Fruit fly (Drosophila melanogaster) whole organism, embryonic: ENCODE data around the gene CG6569.

ENCODE experiments used
- ATbp ChIP-seq: fragments of 200-800 bp; sonication (Bioruptor generic); optimal IDR thresholded peaks from 2 replicates; lab custom pipeline; 2017; ENCODE audit warnings: missing biosample characterization, mild to moderate bottlenecking, missing genetic modification characterization, missing genetic modification reagents
- Bteb2 ChIP-seq: fragments of 200-800 bp; sonication (Bioruptor generic); optimal IDR thresholded peaks from 2 replicates; lab custom pipeline; 2016; ENCODE audit warnings: missing biosample characterization, missing genetic modification characterization
- C15 ChIP-seq: fragments of 200-800 bp; sonication (Bioruptor generic); IDR thresholded peaks from 3 replicates; pipeline ENCODE4 v1.3.6; 2022; ENCODE audit warnings: missing biosample characterization, missing genetic modification characterization
- CG10366 ChIP-seq: fragments of 200-800 bp; sonication (Bioruptor generic); IDR thresholded peaks from 2 replicates; pipeline ENCODE4 v1.3.6; 2022; ENCODE audit warnings: missing biosample characterization, missing genetic modification characterization
- CG11504 ChIP-seq: fragments of 200-800 bp; sonication (Bioruptor generic); optimal IDR thresholded peaks from 3 replicates; lab custom pipeline; 2019; ENCODE audit warnings: missing biosample characterization, mild to moderate bottlenecking, missing genetic modification characterization, moderate library complexity
- CG12391 ChIP-seq: fragments of 200-800 bp; sonication (Bioruptor generic); optimal IDR thresholded peaks from 3 replicates; lab custom pipeline; 2018; ENCODE audit warnings: missing biosample characterization, mild to moderate bottlenecking, missing genetic modification characterization, moderate library complexity
- CG13424 ChIP-seq: fragments of 200-800 bp; sonication (Bioruptor generic); optimal IDR thresholded peaks from 2 replicates; lab custom pipeline; 2019; ENCODE audit warnings: missing biosample characterization, mild to moderate bottlenecking, missing genetic modification characterization, moderate library complexity
- CG14441 ChIP-seq: fragments of 200-800 bp; sonication (Bioruptor generic); IDR thresholded peaks from 2 replicates; pipeline ENCODE4 v1.3.6; 2022; ENCODE audit warnings: missing biosample characterization, missing genetic modification characterization
- CG18262 ChIP-seq: fragments of 200-800 bp; optimal IDR thresholded peaks from 3 replicates; lab custom pipeline; 2019; ENCODE audit warnings: missing biosample characterization, mild to moderate bottlenecking, missing genetic modification characterization, moderate library complexity
- CG32532 ChIP-seq: fragments of 200-800 bp; sonication (Bioruptor generic); IDR thresholded peaks from 2 replicates; pipeline ENCODE4 v1.3.6; 2022; ENCODE audit warnings: missing biosample characterization, missing genetic modification characterization
- CG6254 ChIP-seq: fragments of 200-800 bp; sonication (Bioruptor generic); optimal IDR thresholded peaks from 3 replicates; lab custom pipeline; 2017; ENCODE audit warnings: mild to moderate bottlenecking, missing biosample characterization, missing genetic modification reagents, missing genetic modification characterization
- CG6272 ChIP-seq: fragments of 200-800 bp; sonication (Bioruptor generic); IDR thresholded peaks from 2 replicates; pipeline ENCODE4 v1.3.6; 2022; ENCODE audit warnings: missing biosample characterization, missing genetic modification characterization
- CG6813 ChIP-seq: fragments of 200-800 bp; sonication (Bioruptor generic); optimal IDR thresholded peaks from 2 replicates; lab custom pipeline; 2017; ENCODE audit warnings: missing biosample characterization, missing genetic modification characterization, mild to moderate bottlenecking, moderate library complexity, missing genetic modification reagents
- CG7839 ChIP-seq: fragments of 200-800 bp; sonication (Bioruptor generic); optimal IDR thresholded peaks from 3 replicates; lab custom pipeline; 2018; ENCODE audit warnings: missing biosample characterization, mild to moderate bottlenecking, missing genetic modification characterization, moderate library complexity
- CG9609 ChIP-seq: fragments of 200-800 bp; sonication (Bioruptor generic); optimal IDR thresholded peaks from 3 replicates; lab custom pipeline; 2016; ENCODE audit warnings: missing biosample characterization, missing genetic modification characterization
- CG9932 ChIP-seq: fragments of 200-800 bp; sonication (Bioruptor generic); IDR thresholded peaks from 2 replicates; pipeline ENCODE4 v1.3.6; 2022; ENCODE audit warnings: missing biosample characterization, missing genetic modification characterization
- Deaf1 ChIP-seq: fragments of 200-800 bp; optimal IDR thresholded peaks from 3 replicates; lab custom pipeline; 2019; ENCODE audit warnings: missing biosample characterization, mild to moderate bottlenecking, missing genetic modification characterization, moderate library complexity
- Fer3 ChIP-seq: fragments of 200-800 bp; sonication (Bioruptor generic); optimal IDR thresholded peaks from 2 replicates; lab custom pipeline; 2018; ENCODE audit warnings: missing biosample characterization, mild to moderate bottlenecking, missing genetic modification characterization, moderate library complexity
- H2.0 ChIP-seq: fragments of 200-800 bp; sonication (Bioruptor generic); IDR thresholded peaks from 2 replicates; pipeline ENCODE4 v1.3.6; 2022; ENCODE audit warnings: missing biosample characterization, missing genetic modification characterization
- HLH4C ChIP-seq: fragments of 200-800 bp; sonication (Bioruptor generic); IDR thresholded peaks from 3 replicates; pipeline ENCODE4 v1.3.6; 2022; ENCODE audit warnings: missing biosample characterization, missing genetic modification characterization; ENCODE audit not compliant: partially characterized antibody
- Oli ChIP-seq: fragments of 200-800 bp; sonication (Bioruptor generic); optimal IDR thresholded peaks from 2 replicates; lab custom pipeline; 2018; ENCODE audit warnings: missing biosample characterization, mild to moderate bottlenecking, missing genetic modification characterization, moderate library complexity
- PHDP ChIP-seq: fragments of 200-800 bp; sonication (Bioruptor generic); optimal IDR thresholded peaks from 3 replicates; lab custom pipeline; 2018; ENCODE audit warnings: missing biosample characterization, mild to moderate bottlenecking, missing genetic modification characterization, moderate library complexity
- Pdp1 ChIP-seq, 2 experiments: fragments of 200-800 bp; sonication (Bioruptor generic); optimal IDR thresholded peaks; 3 replicates each; lab custom pipeline; 2016; ENCODE audit warnings: missing biosample characterization in 2 of 2, missing genetic modification characterization in 2 of 2, mild to moderate bottlenecking in 1 of 2, moderate library complexity in 1 of 2
- Rfx ChIP-seq: fragments of 200-800 bp; sonication (Bioruptor generic); IDR thresholded peaks from 2 replicates; pipeline ENCODE4 v1.3.6; 2022; ENCODE audit warnings: missing biosample characterization, missing genetic modification characterization
- Scr ChIP-seq: fragments of 200-800 bp; sonication (Bioruptor generic); IDR thresholded peaks from 2 replicates; pipeline ENCODE4 v1.3.6; 2022; ENCODE audit warnings: missing biosample characterization, missing genetic modification characterization; ENCODE audit not compliant: partially characterized antibody
- TFAM ChIP-seq: fragments of 200-800 bp; sonication (Bioruptor generic); optimal IDR thresholded peaks from 2 replicates; lab custom pipeline; 2017; ENCODE audit warnings: missing biosample characterization, missing genetic modification characterization, inconsistent platforms
- Xrp1 ChIP-seq: fragments of 200-800 bp; sonication (Bioruptor generic); IDR thresholded peaks from 2 replicates; pipeline ENCODE4 v1.3.6; 2022; ENCODE audit warnings: missing biosample characterization, missing genetic modification characterization
- ap ChIP-seq: fragments of 200-800 bp; sonication (Bioruptor generic); IDR thresholded peaks from 2 replicates; pipeline ENCODE4 v1.3.6; 2022; ENCODE audit warnings: missing biosample characterization, missing genetic modification characterization
- bowl ChIP-seq: fragments of 200-800 bp; sonication (Bioruptor generic); IDR thresholded peaks from 2 replicates; pipeline ENCODE4 v1.3.6; 2022; ENCODE audit warnings: missing biosample characterization, missing genetic modification characterization
- ci ChIP-seq: fragments of 200-800 bp; sonication (Bioruptor generic); IDR thresholded peaks from 3 replicates; pipeline ENCODE4 v1.3.6; 2022; ENCODE audit warnings: missing biosample characterization, missing genetic modification characterization
- dan ChIP-seq: fragments of 200-800 bp; sonication (Bioruptor generic); IDR thresholded peaks from 2 replicates; pipeline ENCODE4 v1.3.6; 2022; ENCODE audit warnings: missing biosample characterization, missing genetic modification characterization
- disco-r ChIP-seq: fragments of 200-800 bp; sonication (Bioruptor generic); optimal IDR thresholded peaks from 2 replicates; lab custom pipeline; 2016; ENCODE audit warnings: missing biosample characterization, missing genetic modification characterization
- dmrt99B ChIP-seq: fragments of 200-800 bp; sonication (Bioruptor generic); optimal IDR thresholded peaks from 2 replicates; lab custom pipeline; 2018; ENCODE audit warnings: missing biosample characterization, mild to moderate bottlenecking, missing genetic modification characterization, moderate library complexity
- ems ChIP-seq: fragments of 200-800 bp; sonication (Bioruptor generic); optimal IDR thresholded peaks from 3 replicates; lab custom pipeline; 2016; ENCODE audit warnings: missing biosample characterization, missing genetic modification characterization
- exex ChIP-seq: fragments of 200-800 bp; sonication (Bioruptor generic); optimal IDR thresholded peaks from 4 replicates; lab custom pipeline; 2018; ENCODE audit warnings: missing biosample characterization, mild to moderate bottlenecking, missing genetic modification characterization, moderate library complexity
- gem ChIP-seq: fragments of 200-800 bp; sonication (Bioruptor generic); optimal IDR thresholded peaks from 2 replicates; lab custom pipeline; 2019; ENCODE audit warnings: missing biosample characterization, mild to moderate bottlenecking, missing genetic modification characterization, moderate library complexity
- grau ChIP-seq: fragments of 200-800 bp; optimal IDR thresholded peaks from 3 replicates; lab custom pipeline; 2019; ENCODE audit warnings: missing biosample characterization, mild to moderate bottlenecking, missing genetic modification characterization, moderate library complexity
- h ChIP-seq: fragments of >200 bp; optimal IDR thresholded peaks from 2 replicates; lab custom pipeline; 2017
- hb ChIP-seq: fragments of 200-800 bp; sonication (Bioruptor generic); IDR thresholded peaks from 3 replicates; pipeline ENCODE4 v1.3.6; 2022; ENCODE audit warnings: missing biosample characterization, missing genetic modification characterization; ENCODE audit not compliant: partially characterized antibody
- hkb ChIP-seq, 2 experiments: fragments of 200-800 bp in 1 of 2; fragments of >200 bp in 1 of 2; sonication (Bioruptor generic) in 1 of 2; IDR thresholded peaks in 1 of 2; optimal IDR thresholded peaks in 1 of 2; 2 replicates each; pipeline versions ENCODE4 v1.3.6 to Lab custom; 2017 to 2022; ENCODE audit warnings: missing biosample characterization in 1 of 2, missing genetic modification characterization in 1 of 2
- lmd ChIP-seq: fragments of 200-800 bp; sonication (Bioruptor generic); IDR thresholded peaks from 2 replicates; pipeline ENCODE4 v1.3.6; 2022; ENCODE audit warnings: missing biosample characterization, missing genetic modification characterization
- org-1 ChIP-seq: fragments of 200-800 bp; sonication (Bioruptor generic); optimal IDR thresholded peaks from 2 replicates; lab custom pipeline; 2017; ENCODE audit warnings: missing biosample characterization, missing genetic modification characterization
- row ChIP-seq: fragments of 200-800 bp; sonication (Bioruptor generic); IDR thresholded peaks from 3 replicates; pipeline ENCODE4 v1.3.6; 2022; ENCODE audit warnings: missing biosample characterization, missing genetic modification characterization
- salm ChIP-seq: fragments of 200-800 bp; sonication (Bioruptor generic); optimal IDR thresholded peaks from 2 replicates; lab custom pipeline; 2018; ENCODE audit warnings: missing biosample characterization, mild to moderate bottlenecking, missing genetic modification characterization
- sens ChIP-seq: fragments of 200-800 bp; sonication (Bioruptor generic); peaks from one replicate; lab custom pipeline; 2016; ENCODE audit warnings: missing biosample characterization, missing genetic modification characterization
- slou ChIP-seq: fragments of 200-800 bp; sonication (Bioruptor generic); optimal IDR thresholded peaks from 3 replicates; lab custom pipeline; 2016; ENCODE audit warnings: missing biosample characterization, missing genetic modification characterization
- tgo ChIP-seq: fragments of 200-800 bp; sonication (Bioruptor generic); IDR thresholded peaks from 3 replicates; pipeline ENCODE4 v1.3.6; 2022; ENCODE audit warnings: missing biosample characterization, missing genetic modification characterization
- tx ChIP-seq: fragments of 200-800 bp; sonication (Bioruptor generic); optimal IDR thresholded peaks from 2 replicates; lab custom pipeline; 2016; ENCODE audit warnings: missing biosample characterization, missing genetic modification characterization
- unpg ChIP-seq: fragments of 200-800 bp; sonication (Bioruptor generic); optimal IDR thresholded peaks from 3 replicates; lab custom pipeline; 2018; ENCODE audit warnings: missing biosample characterization, mild to moderate bottlenecking, missing genetic modification characterization, moderate library complexity
- wor ChIP-seq: fragments of 200-800 bp; sonication (Bioruptor generic); IDR thresholded peaks from 2 replicates; pipeline ENCODE4 v1.3.6; 2022; ENCODE audit warnings: missing biosample characterization, missing genetic modification characterization

CG6569 gene

DNA sequence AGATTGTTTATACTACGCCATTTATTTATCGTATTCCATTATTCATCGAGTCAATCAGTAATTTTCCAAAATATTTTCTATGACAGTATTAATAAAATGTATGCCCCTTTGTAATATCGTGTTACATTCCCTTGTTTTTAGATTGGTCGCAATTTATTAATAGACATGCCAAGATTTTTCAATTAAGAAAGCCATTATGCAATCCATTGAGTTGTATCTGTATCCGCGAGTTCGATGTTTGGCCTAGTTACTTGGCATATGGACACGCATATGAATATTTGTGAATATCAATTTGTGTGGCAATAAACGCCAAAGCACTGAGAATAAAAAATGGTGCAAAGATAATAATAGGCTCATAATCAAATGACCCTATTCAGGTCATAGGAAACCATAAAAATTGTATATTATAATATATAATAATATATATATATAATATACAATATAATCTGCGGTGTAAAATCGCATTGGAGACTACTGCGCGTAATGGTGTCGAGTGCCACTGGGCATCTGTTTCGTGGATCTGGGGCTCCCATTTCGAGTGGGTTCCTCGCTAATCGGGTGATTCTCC is 3.8 kb downstream of the CG6569 start:
- TF ChIP-seq CG18262 (peak; percentile 28), hkb (optimal IDR thresholded peaks at IDR 0.05; lab: Kevin White, UChicago) (no peak), hkb (GFP tag; IDR thresholded peaks at IDR 0.05; lab: Robert Waterston, UW) (peak; percentile 20; the same call in 1 of the 2 replicates), CG6254 (GFP tag; lab: Kevin White, UChicago) (no peak), exex (tag; lab: Kevin White, UChicago) (no peak), CG7839 (tag; lab: Kevin White, UChicago) (peak; percentile 20), CG32532 (GFP tag; lab: Robert Waterston, UW) (no peak), CG9932 (no peak), H2.0 (GFP tag; lab: Robert Waterston, UW) (no peak), PHDP (tag; lab: Kevin White, UChicago) (peak; percentile 22), ap (GFP tag; lab: Robert Waterston, UW) (peak; percentile 8; the same call in 1 of the 2 replicates), TFAM (GFP tag; lab: Kevin White, UChicago) (no peak), wor (GFP tag; lab: Robert Waterston, UW) (no peak), dan (GFP tag; lab: Robert Waterston, UW) (no peak), Rfx (GFP tag; lab: Robert Waterston, UW) (0 out of 2 replicates have a peak, but pooled peaks have one; percentile 7), ems (GFP tag; lab: Kevin White, UChicago) (no peak), CG9609 (no peak), disco-r (GFP tag; lab: Kevin White, UChicago) (no peak), CG12391 (peak; percentile 43), h (lab: Kevin White, UChicago) (no peak), bowl (peak; percentile 33; the same call in 1 of the 2 replicates), row (GFP tag; lab: Robert Waterston, UW) (peak; percentile 43), C15 (GFP tag; lab: Robert Waterston, UW) (no peak), sens (GFP tag; lab: Kevin White, UChicago) (peak; percentile 19), lmd (GFP tag; lab: Robert Waterston, UW) (peak; percentile 14; the same call in 1 of the 2 replicates), CG14441 (GFP tag; lab: Robert Waterston, UW) (peak; percentile 14; the same call in 1 of the 2 replicates), CG6272 (GFP tag; lab: Robert Waterston, UW) (no peak), hb (GFP tag; lab: Robert Waterston, UW) (no peak), gem (tag; lab: Kevin White, UChicago) (peak; percentile 24), unpg (GFP tag; lab: Kevin White, UChicago) (peak; percentile 2), HLH4C (GFP tag; lab: Robert Waterston, UW) (no peak), ATbp (peak; percentile 14), CG10366 (0 out of 2 replicates have a peak, but pooled peaks have one; percentile 9), CG13424 (tag; lab: Kevin White, UChicago) (peak; percentile 7), CG11504 (peak; percentile 34), tx (GFP tag; lab: Kevin White, UChicago) (no peak), Deaf1 (tag; lab: Kevin White, UChicago) (no peak), org-1 (GFP tag; lab: Kevin White, UChicago) (no peak), tgo (GFP tag; lab: Robert Waterston, UW) (peak; percentile 30; the same call in 1 of the 3 replicates), Fer3 (tag; lab: Kevin White, UChicago) (peak; percentile 17), Bteb2 (no peak), Oli (peak; percentile 13), Scr (GFP tag; lab: Robert Waterston, UW) (no peak), ci (GFP tag; lab: Robert Waterston, UW) (peak; percentile 52; the same call in 1 of the 3 replicates), grau (tag; lab: Kevin White, UChicago) (peak; percentile 3), Pdp1 (GFP tag; optimal IDR thresholded peaks at IDR 0.05; lab: Kevin White, UChicago) (peak in 1 of 2 experiments; percentile 79), dmrt99B (tag; lab: Kevin White, UChicago) (peak; percentile 51), Xrp1 (0 out of 2 replicates have a peak, but pooled peaks have one; percentile 35), salm (no peak), CG6813 (peak; percentile 5), slou (GFP tag; lab: Kevin White, UChicago) (no peak)
